Fruit fly (Drosophila melanogaster): ENCODE results near the gene Fip1.

The Fip1 gene

DNA sequence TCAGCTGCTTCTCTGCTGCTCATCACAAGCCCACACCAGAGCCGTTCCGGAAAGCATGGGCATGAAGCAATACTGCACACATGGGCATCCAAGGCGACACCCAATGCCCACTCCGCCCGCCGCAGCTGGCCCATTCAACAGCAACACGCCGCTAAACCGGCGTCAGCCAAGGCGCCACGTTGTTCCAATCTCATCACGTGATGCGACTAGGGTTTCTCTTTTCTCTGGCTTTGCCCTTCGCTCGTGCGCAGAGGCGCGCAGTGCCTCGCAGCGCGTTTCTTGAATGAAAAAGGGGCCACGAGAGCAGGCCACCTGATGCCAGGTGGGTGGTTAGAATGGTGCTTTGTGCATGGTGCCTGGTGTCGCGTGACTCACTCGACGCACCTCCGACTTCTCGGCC, 35.6 kb upstream of the Fip1 start (continued):
- TF ChIP-seq CG8359 (GFP tag; optimal IDR thresholded peaks at IDR 0.05; ENCODE audit: borderline replicate concordance), result no peak
- no peak for TF ChIP-seq MBD-R2 (GFP tag; IDR thresholded peaks at IDR 0.05)
- TF ChIP-seq Usf (GFP tag; optimal IDR thresholded peaks at IDR 0.05), result no peak
- 0 out of 2 replicates have a peak, but pooled peaks have one; percentile 25 for TF ChIP-seq sim (GFP tag; IDR thresholded peaks at IDR 0.05)
- TF ChIP-seq MTF-1 (GFP tag; optimal IDR thresholded peaks at IDR 0.05; ENCODE audit: borderline replicate concordance), result no peak
- no peak for TF ChIP-seq CG8388 (GFP tag; optimal IDR thresholded peaks at IDR 0.05)
- TF ChIP-seq Dp (GFP tag; optimal IDR thresholded peaks at IDR 0.05), result no peak
- no peak for TF ChIP-seq amos (GFP tag; IDR thresholded peaks at IDR 0.05; ENCODE audit: partially characterized antibody)
- TF ChIP-seq C15 (GFP tag; IDR thresholded peaks at IDR 0.05), result no peak
- no peak for TF ChIP-seq Scr (GFP tag; IDR thresholded peaks at IDR 0.05; ENCODE audit: partially characterized antibody)
- TF ChIP-seq crol (GFP tag; IDR thresholded peaks at IDR 0.05), result 0 out of 2 replicates have a peak, but pooled peaks have one; percentile 20
- no peak for TF ChIP-seq sqz (GFP tag; optimal IDR thresholded peaks at IDR 0.05)
- no peak for TF ChIP-seq fu2 (GFP tag; optimal IDR thresholded peaks at IDR 0.05)
- TF ChIP-seq dm (GFP tag; optimal IDR thresholded peaks at IDR 0.05), result no peak
- TF ChIP-seq ase (GFP tag; IDR thresholded peaks at IDR 0.05), result no peak
- no peak for TF ChIP-seq CG1832 (GFP tag; optimal IDR thresholded peaks at IDR 0.05)
- TF ChIP-seq CG34224 (GFP tag; IDR thresholded peaks at IDR 0.05; ENCODE audit: partially characterized antibody), result 0 out of 3 replicates have a peak, but pooled peaks have one; percentile 23
- no peak for TF ChIP-seq tna (GFP tag; IDR thresholded peaks at IDR 0.05; ENCODE audit: partially characterized antibody)
- TF ChIP-seq pros (GFP tag; optimal IDR thresholded peaks at IDR 0.05), result no peak
- TF ChIP-seq ind (GFP tag; optimal IDR thresholded peaks at IDR 0.05), result no peak
- no peak for TF ChIP-seq CG4404 (GFP tag; IDR thresholded peaks at IDR 0.05)
- TF ChIP-seq CG2129 (GFP tag; IDR thresholded peaks at IDR 0.05; ENCODE audit: partially characterized antibody), result no peak
- TF ChIP-seq Dref (GFP tag; IDR thresholded peaks at IDR 0.05), result no peak
- no peak for TF ChIP-seq CG12744 (GFP tag; optimal IDR thresholded peaks at IDR 0.05)
- TF ChIP-seq Elba2 (GFP tag; optimal IDR thresholded peaks at IDR 0.05), result no peak
- no peak for TF ChIP-seq pnt (GFP tag; optimal IDR thresholded peaks at IDR 0.05)
- TF ChIP-seq scrt (GFP tag; optimal IDR thresholded peaks at IDR 0.05), result peak; percentile 56
- peak; percentile 48; the same call in 1 of the 3 replicates for TF ChIP-seq CG34422 (GFP tag; IDR thresholded peaks at IDR 0.05)
- no peak for TF ChIP-seq bbx (GFP tag; IDR thresholded peaks at IDR 0.05; ENCODE audit: partially characterized antibody)
- TF ChIP-seq CG4424 (GFP tag; optimal IDR thresholded peaks at IDR 0.05), result no peak
- peak; percentile 7 for TF ChIP-seq ftz-f1 (GFP tag; optimal IDR thresholded peaks at IDR 0.05)
- peak; percentile 28; the same call in 1 of the 3 replicates for TF ChIP-seq ci (GFP tag; IDR thresholded peaks at IDR 0.05)
- no peak for TF ChIP-seq CG10147 (GFP tag; optimal IDR thresholded peaks at IDR 0.05)
- no peak for TF ChIP-seq dpn (GFP tag; optimal IDR thresholded peaks at IDR 0.05)
- no peak for TF ChIP-seq trem (tag; optimal IDR thresholded peaks at IDR 0.05)
- TF ChIP-seq slou (GFP tag; optimal IDR thresholded peaks at IDR 0.05), result no peak
- no peak for TF ChIP-seq CHES-1-like (GFP tag; optimal IDR thresholded peaks at IDR 0.05)
- no peak for TF ChIP-seq CG1233 (GFP tag; optimal IDR thresholded peaks at IDR 0.05)
- TF ChIP-seq Med (GFP tag), result peak; percentile 70
- TF ChIP-seq stc (GFP tag; IDR thresholded peaks at IDR 0.05), result no peak
- TF ChIP-seq hkb (optimal IDR thresholded peaks at IDR 0.05), result no peak
- TF ChIP-seq hkb (GFP tag; IDR thresholded peaks at IDR 0.05), result peak; percentile 27; the same call in 1 of the 2 replicates
- TF ChIP-seq p53 (GFP tag; optimal IDR thresholded peaks at IDR 0.05), result no peak
- TF ChIP-seq CG31365 (tag; optimal IDR thresholded peaks at IDR 0.05), result no peak
- TF ChIP-seq CrebB (tag; optimal IDR thresholded peaks at IDR 0.05), result no peak
- TF ChIP-seq CG11504 (tag; optimal IDR thresholded peaks at IDR 0.05), result no peak
- TF ChIP-seq Dll (GFP tag; IDR thresholded peaks at IDR 0.05; ENCODE audit: partially characterized antibody), result 0 out of 4 replicates have a peak, but pooled peaks have one; percentile 28
- TF ChIP-seq ewg (GFP tag; optimal IDR thresholded peaks at IDR 0.05), result peak; percentile 3
